Fruit fly (Drosophila melanogaster): ENCODE results near the gene Pdp1.

Pdp1 gene

DNA sequence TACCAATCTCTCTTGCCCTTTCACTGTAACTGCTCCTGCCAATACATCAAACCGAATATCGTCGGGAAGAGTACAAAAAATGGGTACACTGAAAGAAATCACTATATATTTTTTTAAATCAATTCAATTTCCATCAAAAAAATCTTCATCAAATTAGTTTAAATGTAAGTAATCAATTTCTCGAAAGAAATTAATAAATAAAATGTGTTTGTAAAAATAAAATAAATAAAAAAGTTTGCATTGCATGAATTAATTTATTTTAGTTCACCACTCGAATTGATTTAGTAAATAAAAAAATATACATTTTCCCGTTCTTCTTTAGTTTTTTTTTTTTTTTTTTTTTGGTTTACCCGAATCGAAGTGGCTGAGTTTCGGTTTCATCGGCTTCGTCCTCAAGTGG, 5.4 kb downstream of the Pdp1 start (continued):
- TF ChIP-seq eve (GFP tag; optimal IDR thresholded peaks at IDR 0.05) (peak in 1 of 2 experiments; percentile 48), Hey (tag; optimal IDR thresholded peaks at IDR 0.05) (no peak), tio (GFP tag; optimal IDR thresholded peaks at IDR 0.05) (peak; percentile 51), psq (GFP tag; optimal IDR thresholded peaks at IDR 0.05) (peak; percentile 3), Hr51 (GFP tag; optimal IDR thresholded peaks at IDR 0.05) (peak in 1 of 2 experiments; percentile 62), CG34376 (GFP tag; optimal IDR thresholded peaks at IDR 0.05) (no peak), CG4424 (GFP tag; optimal IDR thresholded peaks at IDR 0.05) (peak; percentile 48), CG2678 (tag; optimal IDR thresholded peaks at IDR 0.05) (peak; percentile 56), mam (GFP tag; optimal IDR thresholded peaks at IDR 0.05) (no peak), Abd-B (GFP tag; optimal IDR thresholded peaks at IDR 0.05) (peak; percentile 9), D19A (tag; optimal IDR thresholded peaks at IDR 0.05) (peak; percentile 60), CG14710 (tag; optimal IDR thresholded peaks at IDR 0.05) (peak; percentile 54), CG7839 (tag; optimal IDR thresholded peaks at IDR 0.05) (peak; percentile 52), NfI (GFP tag; optimal IDR thresholded peaks at IDR 0.05) (no peak), Sox100B (GFP tag; optimal IDR thresholded peaks at IDR 0.05) (peak; percentile 40), Blimp-1 (GFP tag; optimal IDR thresholded peaks at IDR 0.05) (peak; percentile 52), Hr39 (optimal IDR thresholded peaks at IDR 0.05) (no peak), org-1 (GFP tag; optimal IDR thresholded peaks at IDR 0.05) (no peak), nerfin-1 (tag; optimal IDR thresholded peaks at IDR 0.05) (no peak), CG2120 (GFP tag; optimal IDR thresholded peaks at IDR 0.05) (peak; percentile 18), ato (GFP tag; IDR thresholded peaks at IDR 0.05; ENCODE audit: partially characterized antibody) (no peak), trem (tag; optimal IDR thresholded peaks at IDR 0.05) (peak; percentile 48), CG12104 (GFP tag; optimal IDR thresholded peaks at IDR 0.05) (peak; percentile 21), C15 (GFP tag; IDR thresholded peaks at IDR 0.05) (no peak), CG17912 (GFP tag; optimal IDR thresholded peaks at IDR 0.05) (no peak), cad (GFP tag; optimal IDR thresholded peaks at IDR 0.05) (no peak), CG11504 (tag; optimal IDR thresholded peaks at IDR 0.05) (peak; percentile 57), CG4820 (GFP tag; optimal IDR thresholded peaks at IDR 0.05) (peak; percentile 20), CG15269 (tag; optimal IDR thresholded peaks at IDR 0.05) (peak; percentile 50), crol (GFP tag; IDR thresholded peaks at IDR 0.05) (no peak), E2f1 (GFP tag; IDR thresholded peaks at IDR 0.05) (0 out of 2 replicates have a peak, but pooled peaks have one; percentile 7), sqz (GFP tag; optimal IDR thresholded peaks at IDR 0.05) (peak; percentile 26), fd96Cb (tag; optimal IDR thresholded peaks at IDR 0.05) (peak; percentile 4), prd (optimal IDR thresholded peaks at IDR 0.05) (no peak), prd (GFP tag; IDR thresholded peaks at IDR 0.05) (peak; percentile 18; the same call in 1 of the 3 replicates), CG2199 (GFP tag; IDR thresholded peaks at IDR 0.05) (no peak), CG17829 (tag; optimal IDR thresholded peaks at IDR 0.05) (peak; percentile 52), CG17359 (tag; optimal IDR thresholded peaks at IDR 0.05) (peak; percentile 14), sens (GFP tag) (no peak), bbx (GFP tag; IDR thresholded peaks at IDR 0.05; ENCODE audit: partially characterized antibody) (no peak), Six4 (GFP tag; optimal IDR thresholded peaks at IDR 0.05) (peak; percentile 20), Asciz (GFP tag; optimal IDR thresholded peaks at IDR 0.05) (no peak), fd102C (GFP tag; optimal IDR thresholded peaks at IDR 0.05) (no peak), gem (tag; optimal IDR thresholded peaks at IDR 0.05) (peak; percentile 81), sug (tag; optimal IDR thresholded peaks at IDR 0.05) (no peak), CG6689 (GFP tag; IDR thresholded peaks at IDR 0.05) (peak; percentile 64), grau (tag; optimal IDR thresholded peaks at IDR 0.05) (peak; percentile 64), NFAT (GFP tag; IDR thresholded peaks at IDR 0.05) (no peak), maf-S (GFP tag; optimal IDR thresholded peaks at IDR 0.05) (no peak), HLH3B (GFP tag; IDR thresholded peaks at IDR 0.05) (0 out of 2 replicates have a peak, but pooled peaks have one; percentile 21), Bgb (GFP tag; IDR thresholded peaks at IDR 0.05; ENCODE audit: partially characterized antibody) (no peak)
